Worm (Caenorhabditis elegans) whole organism, midembryonic: Measurements from ENCODE around the gene dyf-6.

Experiments used
- T22C8.4 ChIP-seq: fragments of 200-800 bp; sonication (Bioruptor generic); IDR thresholded peaks from 2 replicates; pipeline ENCODE4 v1.3.6; 2022; ENCODE audit warnings: missing genetic modification characterization, missing compliant biosample characterization
- flt-1 ChIP-seq: fragments of 200-800 bp; sonication (Bioruptor generic); IDR thresholded peaks from 2 replicates; pipeline ENCODE4 v1.3.6; 2022; ENCODE audit warnings: missing genetic modification characterization, missing compliant biosample characterization
- med-1 ChIP-seq: sonication (generic microtip); optimal IDR thresholded peaks from 2 replicates; lab custom pipeline; 2017; ENCODE audit warnings: missing genetic modification characterization, mild to moderate bottlenecking, missing compliant biosample characterization, antibody characterized with exemption, missing genetic modification reagents; ENCODE audit not compliant: insufficient read depth
- ztf-23 ChIP-seq: fragments of 200-800 bp; sonication (Bioruptor generic); IDR thresholded peaks from 2 replicates; pipeline ENCODE4 v1.3.6; 2022; ENCODE audit warnings: missing genetic modification reagents, missing genetic modification characterization, missing compliant biosample characterization
- ztf-29 ChIP-seq: fragments of 200-800 bp; sonication (Bioruptor generic); IDR thresholded peaks from 2 replicates; pipeline ENCODE4 v1.3.6; 2022; ENCODE audit warnings: missing genetic modification reagents, missing genetic modification characterization, missing compliant biosample characterization

DNA sequence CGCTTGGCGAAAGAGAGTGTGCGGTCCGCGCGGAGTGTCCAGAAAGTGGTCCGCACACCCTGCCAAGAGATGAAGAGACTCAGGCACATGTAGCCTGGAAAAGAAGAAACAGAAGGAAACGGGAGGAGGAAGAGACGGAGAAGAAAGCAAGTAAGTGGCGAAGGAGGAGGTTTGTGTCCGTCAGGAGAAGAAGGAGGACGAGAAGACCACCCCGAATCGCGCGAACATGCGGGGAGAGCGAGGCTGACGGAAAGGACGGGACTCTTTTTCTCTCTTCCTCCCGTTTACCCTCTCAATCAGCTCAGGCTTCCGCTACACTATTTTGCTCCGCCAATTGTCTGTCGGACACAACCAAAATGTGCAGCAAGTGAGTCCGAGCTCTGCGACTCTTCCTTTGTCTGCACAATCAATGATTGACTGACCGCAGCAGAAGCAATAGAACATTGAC is 49.2 kb upstream of the dyf-6 start:
- TF ChIP-seq ztf-23 (GFP tag; lab: Robert Waterston, UW) = peak; percentile 53; the same call in 1 of the 2 replicates
- TF ChIP-seq ztf-29 (GFP tag; lab: Robert Waterston, UW) = peak; percentile 82
- 0 out of 2 replicates have a peak, but pooled peaks have one; percentile 22 for TF ChIP-seq T22C8.4
- no peak for TF ChIP-seq med-1 (GFP tag; lab: Kevin White, UChicago)
- 0 out of 2 replicates have a peak, but pooled peaks have one; percentile 32 for TF ChIP-seq flt-1 (GFP tag; lab: Robert Waterston, UW)
